Worm (Caenorhabditis elegans) whole organism, L3 larva: ENCODE measurements around the gene cat-2.

Source experiments
- R02D3.7 ChIP-seq: fragments of 150-350 bp; optimal IDR thresholded peaks from 2 replicates; lab custom pipeline; 2014; ENCODE audit warnings: missing biosample characterization, missing genetic modification characterization
- ZK546.5 ChIP-seq: sonication (generic microtip); optimal IDR thresholded peaks from 2 replicates; lab custom pipeline; 2017; ENCODE audit warnings: missing biosample characterization, missing genetic modification characterization
- aly-2 ChIP-seq: fragments of 150-350 bp; optimal IDR thresholded peaks from 2 replicates; lab custom pipeline; 2014; ENCODE audit warnings: missing biosample characterization, missing genetic modification characterization
- ama-1 ChIP-seq: fragments of 150-350 bp; optimal IDR thresholded peaks from 2 replicates; lab custom pipeline; 2018
- ceh-16 ChIP-seq: sonication (generic microtip); optimal IDR thresholded peaks from 2 replicates; lab custom pipeline; 2017; ENCODE audit warnings: missing biosample characterization, missing genetic modification characterization
- ceh-28 ChIP-seq: fragments of 150-350 bp; optimal IDR thresholded peaks from 2 replicates; lab custom pipeline; 2014; ENCODE audit warnings: missing biosample characterization, missing genetic modification reagents, missing genetic modification characterization
- ceh-82 ChIP-seq: fragments of 150-350 bp; optimal IDR thresholded peaks from 2 replicates; lab custom pipeline; 2014; ENCODE audit warnings: missing biosample characterization, missing genetic modification characterization
- ceh-9 ChIP-seq: sonication (generic microtip); optimal IDR thresholded peaks from 2 replicates; lab custom pipeline; 2018; ENCODE audit warnings: missing biosample characterization, missing genetic modification characterization
- daf-12 ChIP-seq: fragments of 150-350 bp; optimal IDR thresholded peaks from 2 replicates; lab custom pipeline; 2014; ENCODE audit warnings: missing biosample characterization, missing genetic modification reagents, missing genetic modification characterization
- egl-27 ChIP-seq: sonication (generic microtip); optimal IDR thresholded peaks from 4 replicates; lab custom pipeline; 2017; ENCODE audit warnings: missing biosample characterization, missing genetic modification reagents, missing genetic modification characterization
- egl-5 ChIP-seq: fragments of 150-350 bp; optimal IDR thresholded peaks from 2 replicates; lab custom pipeline; 2017; ENCODE audit warnings: missing biosample characterization, missing genetic modification reagents, missing genetic modification characterization, inconsistent platforms
- elt-1 ChIP-seq: fragments of 150-350 bp; optimal IDR thresholded peaks from 2 replicates; lab custom pipeline; 2014; ENCODE audit warnings: missing biosample characterization, missing genetic modification characterization
- elt-2 ChIP-seq: sonication (generic microtip); optimal IDR thresholded peaks from 2 replicates; lab custom pipeline; 2016; ENCODE audit warnings: missing genetic modification reagents, mild to moderate bottlenecking, missing genetic modification characterization, missing compliant biosample characterization
- elt-3 ChIP-seq, 3 experiments: fragments of 150-350 bp in 1 of 3; sonication (generic microtip) in 2 of 3; optimal IDR thresholded peaks; 2 replicates in 2 of 3; 4 replicates in 1 of 3; lab custom pipeline; 2014 to 2017; ENCODE audit warnings: missing biosample characterization in 3 of 3, missing genetic modification characterization in 3 of 3
- eor-1 ChIP-seq, 2 experiments: fragments of 150-350 bp; optimal IDR thresholded peaks; 2 replicates each; lab custom pipeline; 2014 to 2018; ENCODE audit warnings: missing biosample characterization in 2 of 2, missing genetic modification characterization in 2 of 2
- fkh-10 ChIP-seq: sonication (generic microtip); optimal IDR thresholded peaks from 2 replicates; lab custom pipeline; 2017; ENCODE audit warnings: missing biosample characterization, missing genetic modification reagents, missing genetic modification characterization
- fos-1 ChIP-seq: fragments of 150-350 bp; optimal IDR thresholded peaks from 2 replicates; lab custom pipeline; 2014; ENCODE audit warnings: missing biosample characterization, missing genetic modification characterization
- hmg-11 ChIP-seq: sonication (generic microtip); optimal IDR thresholded peaks from 2 replicates; lab custom pipeline; 2016; ENCODE audit warnings: missing genetic modification characterization, missing compliant biosample characterization
- jun-1 ChIP-seq: fragments of 150-350 bp; optimal IDR thresholded peaks from 2 replicates; lab custom pipeline; 2014; ENCODE audit warnings: missing biosample characterization, missing genetic modification reagents, missing genetic modification characterization
- lin-15B ChIP-seq: fragments of 150-350 bp; optimal IDR thresholded peaks from 2 replicates; lab custom pipeline; 2014; ENCODE audit warnings: missing biosample characterization, missing genetic modification characterization
- lin-39 ChIP-seq: fragments of 150-350 bp; optimal IDR thresholded peaks from 2 replicates; lab custom pipeline; 2018; ENCODE audit warnings: missing biosample characterization, missing genetic modification reagents, missing genetic modification characterization
- lsy-12 ChIP-seq: sonication (generic microtip); optimal IDR thresholded peaks from 2 replicates; lab custom pipeline; 2016; ENCODE audit warnings: mild to moderate bottlenecking, missing genetic modification characterization, missing compliant biosample characterization
- mdl-1 ChIP-seq: fragments of 150-350 bp; optimal IDR thresholded peaks from 2 replicates; lab custom pipeline; 2014; ENCODE audit warnings: missing biosample characterization, missing genetic modification characterization
- nfya-1 ChIP-seq: sonication (generic microtip); optimal IDR thresholded peaks from 2 replicates; lab custom pipeline; 2017; ENCODE audit warnings: missing genetic modification characterization, mild to moderate bottlenecking, missing compliant biosample characterization, antibody characterized with exemption, moderate library complexity; ENCODE audit not compliant: insufficient read depth
- nhr-11 ChIP-seq: fragments of 150-350 bp; optimal IDR thresholded peaks from 2 replicates; lab custom pipeline; 2014; ENCODE audit warnings: missing biosample characterization, missing genetic modification characterization
- nhr-23 ChIP-seq: fragments of 150-350 bp; optimal IDR thresholded peaks from 2 replicates; lab custom pipeline; 2014; ENCODE audit warnings: missing biosample characterization, missing genetic modification reagents, missing genetic modification characterization
- nhr-237 ChIP-seq: fragments of 150-350 bp; optimal IDR thresholded peaks from 2 replicates; lab custom pipeline; 2014; ENCODE audit warnings: missing biosample characterization, missing genetic modification characterization
- nhr-25 ChIP-seq: sonication (generic microtip); optimal IDR thresholded peaks from 2 replicates; lab custom pipeline; 2017; ENCODE audit warnings: missing biosample characterization, missing genetic modification characterization
- nhr-28 ChIP-seq: fragments of 150-350 bp; optimal IDR thresholded peaks from 2 replicates; lab custom pipeline; 2014; ENCODE audit warnings: missing biosample characterization, missing genetic modification characterization
- nhr-43 ChIP-seq: sonication (generic microtip); optimal IDR thresholded peaks from 2 replicates; lab custom pipeline; 2016; ENCODE audit warnings: mild to moderate bottlenecking, missing genetic modification characterization, missing compliant biosample characterization; ENCODE audit not compliant: poor library complexity, severe bottlenecking
- nhr-67 ChIP-seq: fragments of 150-350 bp; optimal IDR thresholded peaks from 2 replicates; lab custom pipeline; 2014; ENCODE audit warnings: missing biosample characterization, missing genetic modification characterization
- nhr-76 ChIP-seq: fragments of 150-350 bp; sonication (generic microtip); optimal IDR thresholded peaks from 5 replicates; lab custom pipeline; 2014; ENCODE audit warnings: missing biosample characterization, missing genetic modification characterization
- nhr-77 ChIP-seq: fragments of 150-350 bp; optimal IDR thresholded peaks from 2 replicates; lab custom pipeline; 2014; ENCODE audit warnings: missing biosample characterization, missing genetic modification characterization
- pha-4 ChIP-seq: fragments of 150-350 bp; optimal IDR thresholded peaks from 2 replicates; lab custom pipeline; 2014; ENCODE audit warnings: missing biosample characterization, missing genetic modification reagents, missing genetic modification characterization
- pqm-1 ChIP-seq: fragments of 150-350 bp; optimal IDR thresholded peaks from 2 replicates; lab custom pipeline; 2017; ENCODE audit warnings: missing biosample characterization, missing genetic modification characterization, inconsistent platforms
- sea-2 ChIP-seq: fragments of 150-350 bp; sonication (generic microtip); optimal IDR thresholded peaks from 4 replicates; lab custom pipeline; 2014; ENCODE audit warnings: missing biosample characterization, missing genetic modification reagents, missing genetic modification characterization
- skn-1 ChIP-seq: fragments of 150-350 bp; optimal IDR thresholded peaks from 2 replicates; lab custom pipeline; 2014; ENCODE audit warnings: missing biosample characterization, missing genetic modification characterization
- snpc-4 ChIP-seq: fragments of 150-350 bp; optimal IDR thresholded peaks from 2 replicates; lab custom pipeline; 2014; ENCODE audit warnings: missing biosample characterization, missing genetic modification characterization
- tbx-2 ChIP-seq: sonication (generic microtip); optimal IDR thresholded peaks from 2 replicates; lab custom pipeline; 2016; ENCODE audit warnings: mild to moderate bottlenecking, missing genetic modification characterization, missing compliant biosample characterization
- unc-39 ChIP-seq: sonication (generic microtip); optimal IDR thresholded peaks from 4 replicates; lab custom pipeline; 2017; ENCODE audit warnings: missing biosample characterization, missing genetic modification characterization
- unc-62 ChIP-seq: fragments of 150-350 bp; sonication (generic microtip); optimal IDR thresholded peaks from 4 replicates; lab custom pipeline; 2014; ENCODE audit warnings: missing biosample characterization, missing genetic modification reagents, missing genetic modification characterization
- ztf-11 ChIP-seq: fragments of 150-350 bp; optimal IDR thresholded peaks from 2 replicates; lab custom pipeline; 2014; ENCODE audit warnings: missing biosample characterization, missing genetic modification characterization
- ztf-4 ChIP-seq: fragments of 150-350 bp; optimal IDR thresholded peaks from 2 replicates; lab custom pipeline; 2014; ENCODE audit warnings: missing biosample characterization, missing genetic modification characterization

Gene cat-2

DNA sequence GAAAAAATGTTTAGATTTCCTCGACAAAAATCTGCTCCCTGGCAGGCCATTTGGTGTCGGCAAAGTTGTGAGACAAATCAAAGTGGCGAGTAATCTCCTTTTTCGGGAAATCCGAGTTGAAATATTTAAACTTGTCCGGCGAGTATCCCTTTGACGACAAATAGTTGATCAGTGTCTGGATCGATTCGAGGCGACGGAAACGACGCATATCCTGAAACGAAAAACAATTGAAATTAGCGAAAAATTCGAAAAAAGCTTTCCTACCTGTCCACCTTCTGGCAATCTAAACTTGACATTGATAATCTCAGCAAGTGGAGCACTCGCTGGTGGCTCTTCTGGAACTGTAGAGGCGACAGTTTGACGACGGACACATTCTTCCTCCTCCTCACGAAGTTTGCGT lies 40.3 kb upstream of the cat-2 start:
- TF ChIP-seq nhr-77 (tag; lab: Kevin White, UChicago) (no peak), elt-1 (no peak), egl-5 (tag; lab: Kevin White, UChicago) (no peak), ceh-16 (tag; lab: Kevin White, UChicago) (no peak), unc-39 (no peak), pqm-1 (no peak), daf-12 (tag; lab: Kevin White, UChicago) (no peak), unc-62 (GFP tag; lab: Kevin White, UChicago) (no peak), nhr-237 (tag; lab: Kevin White, UChicago) (no peak), nhr-11 (tag; lab: Kevin White, UChicago) (no peak), nhr-28 (no peak), aly-2 (tag; lab: Kevin White, UChicago) (no peak), ama-1 (lab: Kevin White, UChicago) (no peak), sea-2 (GFP tag; lab: Kevin White, UChicago) (no peak), fos-1 (no peak), hmg-11 (no peak), ceh-82 (tag; lab: Kevin White, UChicago) (no peak), lin-39 (tag; lab: Kevin White, UChicago) (no peak), pha-4 (tag; lab: Kevin White, UChicago) (no peak)

DNA sequence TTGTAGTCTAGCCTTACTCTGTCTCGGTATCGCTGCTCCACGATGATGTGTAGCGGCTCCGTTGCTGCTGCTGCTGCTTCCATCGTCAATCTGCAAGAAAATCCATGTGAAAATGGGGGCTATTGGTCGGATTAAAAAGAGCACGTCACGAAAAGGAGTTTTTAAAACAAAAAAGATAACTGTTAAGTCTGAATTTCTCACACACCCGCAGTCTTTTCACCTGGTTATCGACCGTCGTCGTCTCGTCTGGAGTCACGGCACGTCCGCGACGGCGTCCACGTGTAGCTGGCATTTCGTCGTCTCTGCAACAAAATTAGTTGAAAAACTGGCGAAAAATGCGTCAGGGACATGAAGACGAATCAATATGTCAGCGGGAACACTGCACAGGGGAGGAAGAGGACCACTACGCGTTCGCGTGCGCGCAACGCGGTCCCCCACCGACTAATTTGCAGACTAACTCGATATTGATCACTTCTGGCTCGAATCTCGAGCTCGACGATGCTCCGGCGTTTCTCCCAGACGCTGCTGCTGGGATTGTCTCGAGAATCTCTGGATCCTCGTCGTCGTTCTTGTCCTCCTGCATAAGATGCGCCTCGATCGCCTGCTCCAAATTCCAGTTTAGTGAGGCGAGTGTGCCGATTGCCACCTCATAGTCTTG lies 37.6 kb upstream of the cat-2 start:
- TF ChIP-seq fkh-10, result no peak
- no peak for TF ChIP-seq R02D3.7 (tag; lab: Kevin White, UChicago)
- TF ChIP-seq sea-2 (GFP tag; lab: Kevin White, UChicago), result no peak
- TF ChIP-seq ama-1 (lab: Kevin White, UChicago), result no peak
- no peak for TF ChIP-seq ztf-11 (tag; lab: Kevin White, UChicago)
- TF ChIP-seq lin-39 (tag; lab: Kevin White, UChicago), result no peak
- no peak for TF ChIP-seq ceh-82 (tag; lab: Kevin White, UChicago)
- no peak for TF ChIP-seq hmg-11
- no peak for TF ChIP-seq nhr-43 (tag; lab: Kevin White, UChicago)
- TF ChIP-seq mdl-1 (tag; lab: Kevin White, UChicago), result no peak
- no peak for TF ChIP-seq ceh-9 (tag; lab: Kevin White, UChicago)
- no peak for TF ChIP-seq elt-3 (tag; optimal IDR thresholded peaks at IDR 0.05; lab: Kevin White, UChicago)
- TF ChIP-seq tbx-2, result no peak
- no peak for TF ChIP-seq nhr-67 (tag; lab: Kevin White, UChicago)
- TF ChIP-seq nhr-76 (tag; lab: Kevin White, UChicago), result no peak
- no peak for TF ChIP-seq nhr-11 (tag; lab: Kevin White, UChicago)
- no peak for TF ChIP-seq egl-27
- no peak for TF ChIP-seq skn-1 (tag; lab: Kevin White, UChicago)
- no peak for TF ChIP-seq elt-2 (tag; lab: Kevin White, UChicago)
- TF ChIP-seq eor-1 (tag; optimal IDR thresholded peaks at IDR 0.05; lab: Kevin White, UChicago), result no peak
- TF ChIP-seq, all 47 proteins: peak for 0

DNA sequence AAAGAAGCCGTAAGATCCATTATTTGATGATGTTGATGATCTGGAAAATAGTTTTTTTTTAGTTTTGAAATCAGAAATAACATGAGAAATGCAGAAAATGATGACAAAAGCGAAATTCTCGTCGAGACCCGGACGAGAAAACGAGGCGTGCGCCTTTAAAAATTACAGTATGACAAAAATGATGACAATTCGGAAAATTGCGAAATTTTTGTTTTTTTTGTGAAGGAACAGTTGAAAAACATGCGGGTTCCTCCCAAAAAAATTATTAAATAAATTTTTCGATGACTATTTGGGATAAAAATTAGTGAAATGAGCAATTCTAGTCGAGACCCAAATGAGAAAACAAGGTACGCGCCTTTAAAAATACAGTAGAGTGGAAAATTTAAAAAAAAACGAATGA lies 37.0 kb upstream of the cat-2 start, which contains the start of gene ubxn-3:
TSS of gene ubxn-3 (minus strand) at position 66 of the 400 bp plus-strand sequence.
- TF ChIP-seq elt-2 (tag; lab: Kevin White, UChicago) (no peak), mdl-1 (tag; lab: Kevin White, UChicago) (no peak)
- TF ChIP-seq, all 47 proteins: peak for 0

DNA sequence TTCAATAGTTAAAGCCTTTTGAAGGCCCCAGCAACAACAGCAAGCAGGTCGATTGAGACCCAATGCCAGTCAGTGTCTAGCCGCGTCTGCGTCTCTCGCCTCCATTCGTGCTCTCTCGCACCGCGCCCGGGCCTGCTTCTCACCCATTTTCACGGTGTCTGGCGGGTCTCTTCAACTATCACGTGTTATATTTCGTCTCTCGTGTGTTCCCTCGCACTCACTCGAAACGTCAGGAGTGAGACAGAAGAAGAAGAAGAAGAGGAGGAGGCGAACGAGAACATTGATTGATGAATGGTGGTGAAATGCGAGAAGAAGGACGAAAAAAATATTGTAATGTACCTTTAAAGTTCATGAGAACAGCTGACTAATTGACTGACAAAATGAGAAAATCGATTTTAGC lies 36.4 kb upstream of the cat-2 start:
- no peak for TF ChIP-seq ZK546.5 (tag; lab: Kevin White, UChicago)
- TF ChIP-seq pha-4 (tag; lab: Kevin White, UChicago), result peak; percentile 47
- peak; percentile 58 for TF ChIP-seq tbx-2
- no peak for TF ChIP-seq daf-12 (tag; lab: Kevin White, UChicago)
- TF ChIP-seq nhr-25 (tag; lab: Kevin White, UChicago), result peak; percentile 96
- peak; percentile 95 for TF ChIP-seq lin-39 (tag; lab: Kevin White, UChicago)
- no peak for TF ChIP-seq nhr-77 (tag; lab: Kevin White, UChicago)
- peak; percentile 40 for TF ChIP-seq mdl-1 (tag; lab: Kevin White, UChicago)
- TF ChIP-seq unc-62 (GFP tag; lab: Kevin White, UChicago), result peak; percentile 64
- no peak for TF ChIP-seq ztf-11 (tag; lab: Kevin White, UChicago)
- TF ChIP-seq ztf-4 (tag; lab: Kevin White, UChicago), result no peak
- peak; percentile 15 for TF ChIP-seq egl-5 (tag; lab: Kevin White, UChicago)
- TF ChIP-seq ama-1 (lab: Kevin White, UChicago), result peak; percentile 41
- peak; percentile 37 for TF ChIP-seq skn-1 (tag; lab: Kevin White, UChicago)
- TF ChIP-seq fos-1, result no peak
- TF ChIP-seq unc-39, result no peak
- TF ChIP-seq hmg-11, result peak; percentile 85
- TF ChIP-seq ceh-16 (tag; lab: Kevin White, UChicago), result no peak
- TF ChIP-seq pqm-1, result peak; percentile 46
- TF ChIP-seq elt-2 (tag; lab: Kevin White, UChicago), result peak; percentile 56
- TF ChIP-seq R02D3.7 (tag; lab: Kevin White, UChicago), result peak; percentile 3
- TF ChIP-seq nfya-1 (tag; lab: Kevin White, UChicago), result peak; percentile 86
- peak; percentile 81 for TF ChIP-seq jun-1 (tag; lab: Kevin White, UChicago)
- TF ChIP-seq nhr-23 (tag; lab: Kevin White, UChicago), result peak; percentile 81
- peak; percentile 75 for TF ChIP-seq ceh-28 (tag; lab: Kevin White, UChicago)
- TF ChIP-seq snpc-4, result peak; percentile 37
- TF ChIP-seq lin-15B, result peak; percentile 71
- peak; percentile 66 for TF ChIP-seq elt-1
- TF ChIP-seq ceh-82 (tag; lab: Kevin White, UChicago), result no peak
- TF ChIP-seq lsy-12 (tag; lab: Kevin White, UChicago), result peak; percentile 34
